Worm (Caenorhabditis elegans) whole organism, L1 larva: Measurements from ENCODE around the gene EEED8.4.

Experiments
- C04F5.9 ChIP-seq: sonication (generic microtip); optimal IDR thresholded peaks from 2 replicates; lab custom pipeline; 2016; ENCODE audit warnings: missing genetic modification characterization, missing compliant biosample characterization
- C16A3.4 ChIP-seq: fragments of 150-350 bp; optimal IDR thresholded peaks from 2 replicates; lab custom pipeline; 2014; ENCODE audit warnings: missing biosample characterization, missing genetic modification characterization
- C34B4.2 ChIP-seq: sonication (generic microtip); optimal IDR thresholded peaks from 2 replicates; lab custom pipeline; 2017; ENCODE audit warnings: mild to moderate bottlenecking, missing genetic modification characterization, missing compliant biosample characterization
- F16B12.6 ChIP-seq: fragments of 150-350 bp; optimal IDR thresholded peaks from 2 replicates; lab custom pipeline; 2014; ENCODE audit warnings: missing biosample characterization, missing genetic modification characterization
- aha-1 ChIP-seq: fragments of 150-350 bp; optimal IDR thresholded peaks from 2 replicates; lab custom pipeline; 2014; ENCODE audit warnings: missing biosample characterization, missing genetic modification characterization
- ama-1 ChIP-seq: fragments of 150-350 bp; optimal IDR thresholded peaks from 2 replicates; lab custom pipeline; 2014
- blmp-1 ChIP-seq: fragments of 150-350 bp; optimal IDR thresholded peaks from 2 replicates; lab custom pipeline; 2014; ENCODE audit warnings: missing biosample characterization, missing genetic modification characterization
- ceh-63 ChIP-seq: fragments of 200-800 bp; sonication (Bioruptor generic); optimal IDR thresholded peaks from 2 replicates; lab custom pipeline; 2018; ENCODE audit warnings: mild to moderate bottlenecking, missing genetic modification characterization, missing compliant biosample characterization
- ceh-8 ChIP-seq: fragments of 200-800 bp; sonication (Bioruptor generic); optimal IDR thresholded peaks from 2 replicates; lab custom pipeline; 2018; ENCODE audit warnings: mild to moderate bottlenecking, missing genetic modification characterization, moderate library complexity, missing compliant biosample characterization
- ceh-88 ChIP-seq: fragments of 200-800 bp; sonication (Bioruptor generic); IDR thresholded peaks from 2 replicates; pipeline ENCODE4 v1.3.6; 2022; ENCODE audit warnings: missing genetic modification characterization, missing compliant biosample characterization
- ceh-90 ChIP-seq: sonication (generic microtip); optimal IDR thresholded peaks from 2 replicates; lab custom pipeline; 2016; ENCODE audit warnings: missing genetic modification characterization, missing compliant biosample characterization
- ces-1 ChIP-seq: fragments of 150-350 bp; optimal IDR thresholded peaks from 2 replicates; lab custom pipeline; 2014; ENCODE audit warnings: missing biosample characterization, missing genetic modification reagents, missing genetic modification characterization
- dpl-1 ChIP-seq, 3 experiments: fragments of 150-350 bp in 2 of 3; sonication (generic microtip) in 1 of 3; optimal IDR thresholded peaks; 2 replicates each; lab custom pipeline; 2014 to 2017; ENCODE audit warnings: missing biosample characterization in 3 of 3, missing genetic modification characterization in 3 of 3, missing genetic modification reagents in 3 of 3
- dsc-1 ChIP-seq: sonication (generic microtip); optimal IDR thresholded peaks from 2 replicates; lab custom pipeline; 2016; ENCODE audit warnings: mild to moderate bottlenecking, missing genetic modification characterization, missing compliant biosample characterization
- egl-13 ChIP-seq: sonication (generic microtip); optimal IDR thresholded peaks from 2 replicates; lab custom pipeline; 2016; ENCODE audit warnings: missing genotype, missing genetic modification reagents, missing genetic modification characterization, missing compliant biosample characterization
- elt-3 ChIP-seq, 6 experiments: fragments of 150-350 bp in 1 of 6; sonication (generic microtip); optimal IDR thresholded peaks; 2 replicates each; lab custom pipeline; 2017 to 2018; ENCODE audit warnings: missing biosample characterization in 6 of 6, missing genetic modification characterization in 6 of 6, inconsistent platforms in 1 of 6
- ets-5 ChIP-seq: fragments of 200-800 bp; sonication (Bioruptor generic); IDR thresholded peaks from 2 replicates; pipeline ENCODE4 v1.3.6; 2022; ENCODE audit warnings: missing genetic modification characterization, missing compliant biosample characterization
- fkh-10 ChIP-seq: sonication (generic microtip); optimal IDR thresholded peaks from 2 replicates; lab custom pipeline; 2017; ENCODE audit warnings: missing biosample characterization, missing genetic modification reagents, missing genetic modification characterization
- fkh-4 ChIP-seq: sonication (generic microtip); optimal IDR thresholded peaks from 2 replicates; lab custom pipeline; 2016; ENCODE audit warnings: missing compliant biosample characterization, missing genetic modification characterization, borderline replicate concordance
- hlh-17 ChIP-seq: fragments of 200-800 bp; sonication (Bioruptor generic); optimal IDR thresholded peaks from 2 replicates; lab custom pipeline; 2018; ENCODE audit warnings: missing genetic modification characterization, mild to moderate bottlenecking, missing compliant biosample characterization, moderate library complexity, borderline replicate concordance
- hpl-2 ChIP-seq: fragments of 150-350 bp; optimal IDR thresholded peaks from 2 replicates; lab custom pipeline; 2014; ENCODE audit warnings: missing biosample characterization, missing genetic modification reagents, missing genetic modification characterization
- irx-1 ChIP-seq: sonication (generic microtip); optimal IDR thresholded peaks from 2 replicates; lab custom pipeline; 2016; ENCODE audit warnings: missing genetic modification characterization, missing compliant biosample characterization
- jun-1 ChIP-seq: fragments of 150-350 bp; optimal IDR thresholded peaks from 2 replicates; lab custom pipeline; 2014; ENCODE audit warnings: missing biosample characterization, missing genetic modification reagents, missing genetic modification characterization
- lin-13 ChIP-seq: fragments of 150-350 bp; optimal IDR thresholded peaks from 2 replicates; lab custom pipeline; 2014; ENCODE audit warnings: missing biosample characterization, missing genetic modification reagents, missing genetic modification characterization
- lin-14 ChIP-seq: fragments of 200-800 bp; sonication (Bioruptor generic); optimal IDR thresholded peaks from 2 replicates; lab custom pipeline; 2018; ENCODE audit warnings: mild to moderate bottlenecking, missing genetic modification characterization, moderate library complexity, missing compliant biosample characterization
- lin-15B ChIP-seq: fragments of 150-350 bp; sonication (generic microtip); optimal IDR thresholded peaks from 3 replicates; lab custom pipeline; 2014; ENCODE audit warnings: missing biosample characterization, missing genetic modification characterization
- lir-3 ChIP-seq: sonication (generic microtip); optimal IDR thresholded peaks from 2 replicates; lab custom pipeline; 2016; ENCODE audit warnings: mild to moderate bottlenecking, missing genetic modification characterization, moderate library complexity, missing compliant biosample characterization; ENCODE audit not compliant: poor library complexity
- lsy-2 ChIP-seq, 2 experiments: fragments of 150-350 bp; optimal IDR thresholded peaks; 2 replicates each; lab custom pipeline; 2014; ENCODE audit warnings: missing biosample characterization in 2 of 2, missing genetic modification characterization in 2 of 2
- mab-9 ChIP-seq: fragments of 200-800 bp; sonication (Bioruptor generic); IDR thresholded peaks from 2 replicates; pipeline ENCODE4 v1.3.6; 2022; ENCODE audit warnings: missing genetic modification reagents, missing genetic modification characterization, missing compliant biosample characterization
- mdl-1 ChIP-seq, 2 experiments: fragments of 150-350 bp; optimal IDR thresholded peaks; 2 replicates each; lab custom pipeline; 2014 to 2017; ENCODE audit warnings: missing biosample characterization in 2 of 2, missing genetic modification characterization in 2 of 2, inconsistent platforms in 1 of 2
- nhr-12 ChIP-seq: sonication (generic microtip); optimal IDR thresholded peaks from 2 replicates; lab custom pipeline; 2017; ENCODE audit warnings: missing biosample characterization, missing genetic modification characterization
- nhr-19 ChIP-seq: fragments of 200-800 bp; sonication (Bioruptor generic); conservative IDR thresholded peaks from 2 replicates; pipeline ENCODE4 v1.3.6; 2022; ENCODE audit warnings: missing genetic modification characterization, missing compliant biosample characterization
- nhr-20 ChIP-seq: sonication (generic microtip); optimal IDR thresholded peaks from 2 replicates; lab custom pipeline; 2016; ENCODE audit warnings: mild to moderate bottlenecking, missing genetic modification characterization, missing compliant biosample characterization
- nhr-28 ChIP-seq: fragments of 150-350 bp; optimal IDR thresholded peaks from 2 replicates; lab custom pipeline; 2014; ENCODE audit warnings: missing biosample characterization, missing genetic modification characterization
- nhr-47 ChIP-seq: sonication (generic microtip); optimal IDR thresholded peaks from 2 replicates; lab custom pipeline; 2016; ENCODE audit warnings: mild to moderate bottlenecking, missing genetic modification characterization, moderate library complexity, missing compliant biosample characterization
- nhr-71 ChIP-seq: sonication (generic microtip); optimal IDR thresholded peaks from 2 replicates; lab custom pipeline; 2016; ENCODE audit warnings: mild to moderate bottlenecking, missing genetic modification characterization, moderate library complexity, missing compliant biosample characterization
- nhr-76 ChIP-seq: sonication (generic microtip); optimal IDR thresholded peaks from 2 replicates; lab custom pipeline; 2017; ENCODE audit warnings: missing biosample characterization, missing genetic modification characterization
- nhr-84 ChIP-seq: sonication (generic microtip); optimal IDR thresholded peaks from 2 replicates; lab custom pipeline; 2017; ENCODE audit warnings: missing biosample characterization, missing genetic modification characterization
- nhr-85 ChIP-seq: sonication (generic microtip); peaks from one replicate; lab custom pipeline; 2016; ENCODE audit warnings: missing genetic modification characterization, inconsistent platforms, missing compliant biosample characterization
- rnt-1 ChIP-seq: sonication (generic microtip); optimal IDR thresholded peaks from 2 replicates; lab custom pipeline; 2016; ENCODE audit warnings: mild to moderate bottlenecking, missing genetic modification characterization, moderate library complexity, missing compliant biosample characterization
- skn-1 ChIP-seq: fragments of 150-350 bp; optimal IDR thresholded peaks from 2 replicates; lab custom pipeline; 2014; ENCODE audit warnings: missing biosample characterization, missing genetic modification characterization
- snu-23 ChIP-seq: sonication (generic microtip); optimal IDR thresholded peaks from 2 replicates; lab custom pipeline; 2016; ENCODE audit warnings: missing genetic modification characterization, missing compliant biosample characterization
- sptf-1 ChIP-seq: fragments of 150-350 bp; optimal IDR thresholded peaks from 2 replicates; lab custom pipeline; 2014; ENCODE audit warnings: missing biosample characterization, missing genetic modification characterization
- sup-37 ChIP-seq: fragments of 200-800 bp; sonication (Bioruptor generic); optimal IDR thresholded peaks from 2 replicates; lab custom pipeline; 2018; ENCODE audit warnings: mild to moderate bottlenecking, missing genetic modification characterization, missing compliant biosample characterization
- tbx-2 ChIP-seq: sonication (generic microtip); optimal IDR thresholded peaks from 2 replicates; lab custom pipeline; 2016; ENCODE audit warnings: missing genetic modification characterization, missing compliant biosample characterization
- unc-130 ChIP-seq: fragments of 150-350 bp; optimal IDR thresholded peaks from 2 replicates; lab custom pipeline; 2017; ENCODE audit warnings: missing biosample characterization, missing genetic modification characterization, inconsistent platforms
- unc-62 ChIP-seq: fragments of 150-350 bp; optimal IDR thresholded peaks from 2 replicates; lab custom pipeline; 2014; ENCODE audit warnings: missing biosample characterization, missing genetic modification reagents, missing genetic modification characterization
- unc-86 ChIP-seq: sonication (generic microtip); optimal IDR thresholded peaks from 2 replicates; lab custom pipeline; 2016; ENCODE audit warnings: missing genetic modification characterization, missing compliant biosample characterization
- xbp-1 ChIP-seq: sonication (generic microtip); optimal IDR thresholded peaks from 2 replicates; lab custom pipeline; 2016; ENCODE audit warnings: missing genetic modification characterization, missing compliant biosample characterization
- zag-1 ChIP-seq: fragments of 150-350 bp; optimal IDR thresholded peaks from 2 replicates; lab custom pipeline; 2014; ENCODE audit warnings: missing biosample characterization, missing genetic modification characterization

Gene EEED8.4

DNA sequence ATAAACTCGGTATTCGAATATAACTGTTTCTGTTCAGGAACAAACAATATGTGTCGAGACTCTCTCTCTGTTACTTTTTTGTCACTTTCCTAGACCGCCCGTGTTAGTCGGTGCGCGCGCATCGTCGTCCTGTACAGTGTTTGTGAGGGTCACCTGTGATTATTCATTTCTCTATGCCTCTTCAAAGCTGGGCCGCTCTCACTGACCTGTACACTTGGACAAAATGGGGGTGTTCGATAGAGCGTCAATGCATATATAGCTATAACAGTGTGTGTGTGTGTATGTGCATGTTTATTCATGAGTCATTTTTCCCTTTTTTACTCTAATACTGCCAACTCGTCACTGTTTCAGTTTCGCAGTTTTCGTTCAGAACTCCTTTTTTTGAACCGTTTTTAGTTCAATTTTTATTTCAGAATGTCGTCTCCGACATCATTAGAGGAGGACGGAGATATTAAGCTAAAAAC, 29.5 kb upstream of the EEED8.4 start, which contains the start of gene pkc-3 (continued):
- TF ChIP-seq tbx-2 (tag; lab: Kevin White, UChicago) (peak; percentile 32), C16A3.4 (tag; lab: Kevin White, UChicago) (peak; percentile 60), nhr-85 (tag; lab: Kevin White, UChicago) (peak; percentile 81), elt-3 (tag; optimal IDR thresholded peaks at IDR 0.05; lab: Kevin White, UChicago) (peak in 3 of 6 experiments; percentile 6 to 74 (median 66)), blmp-1 (peak; percentile 84), hpl-2 (GFP tag; lab: Kevin White, UChicago) (peak; percentile 67), rnt-1 (tag; lab: Kevin White, UChicago) (peak; percentile 16), F16B12.6 (no peak), ceh-90 (tag; lab: Kevin White, UChicago) (no peak), xbp-1 (tag; lab: Kevin White, UChicago) (peak; percentile 30), nhr-76 (no peak), mdl-1 (tag; optimal IDR thresholded peaks at IDR 0.05; lab: Kevin White, UChicago) (peak in 1 of 2 experiments; percentile 36), lin-14 (GFP tag; lab: Kevin White, UChicago) (peak; percentile 83), lir-3 (tag; lab: Kevin White, UChicago) (peak; percentile 12), egl-13 (no peak), ama-1 (lab: Kevin White, UChicago) (peak; percentile 91), aha-1 (tag; lab: Kevin White, UChicago) (no peak), C04F5.9 (tag; lab: Kevin White, UChicago) (no peak), C34B4.2 (no peak), sup-37 (GFP tag; lab: Kevin White, UChicago) (no peak), nhr-20 (tag; lab: Kevin White, UChicago) (peak; percentile 81), hlh-17 (no peak), ceh-88 (GFP tag; lab: Robert Waterston, UW) (no peak), ces-1 (GFP tag; lab: Kevin White, UChicago) (no peak), lin-13 (GFP tag; lab: Kevin White, UChicago) (peak; percentile 40), unc-62 (GFP tag; lab: Kevin White, UChicago) (no peak), nhr-47 (peak; percentile 37), skn-1 (tag; lab: Kevin White, UChicago) (peak; percentile 51), mab-9 (no peak), dpl-1 (GFP tag; optimal IDR thresholded peaks at IDR 0.05; lab: Kevin White, UChicago) (peak in 2 of 3 experiments; percentile 47 to 50), lin-15B (tag; lab: Kevin White, UChicago) (peak; percentile 17), irx-1 (peak; percentile 29), lsy-2 (tag; optimal IDR thresholded peaks at IDR 0.05; lab: Kevin White, UChicago) (peak; percentile 56 to 58), unc-86 (tag; lab: Kevin White, UChicago) (no peak), dsc-1 (tag; lab: Kevin White, UChicago) (no peak), unc-130 (tag; lab: Kevin White, UChicago) (no peak), fkh-10 (GFP tag; lab: Kevin White, UChicago) (no peak), nhr-19 (GFP tag; lab: Robert Waterston, UW) (peak; percentile 56), nhr-71 (tag; lab: Kevin White, UChicago) (peak; percentile 71), nhr-84 (tag; lab: Kevin White, UChicago) (no peak), nhr-28 (no peak), fkh-4 (tag; lab: Kevin White, UChicago) (no peak), ceh-8 (GFP tag; lab: Kevin White, UChicago) (no peak), sptf-1 (tag; lab: Kevin White, UChicago) (no peak), zag-1 (no peak), nhr-12 (tag; lab: Kevin White, UChicago) (no peak), jun-1 (peak; percentile 20), ceh-63 (GFP tag; lab: Kevin White, UChicago) (no peak), ets-5 (GFP tag; lab: Robert Waterston, UW) (no peak), snu-23 (peak; percentile 80)
